Worm (Caenorhabditis elegans) whole organism, early embryonic: ENCODE measurements around the gene cee-1.

Experiments used
- B0310.2 ChIP-seq: sonication (generic microtip); optimal IDR thresholded peaks from 2 replicates; lab custom pipeline; 2016; ENCODE audit warnings: mild to moderate bottlenecking, missing genetic modification characterization, missing compliant biosample characterization
- F13C5.2 ChIP-seq: sonication (generic microtip); optimal IDR thresholded peaks from 2 replicates; lab custom pipeline; 2017; ENCODE audit warnings: mild to moderate bottlenecking, missing genetic modification characterization, inconsistent platforms, missing compliant biosample characterization
- aly-1 ChIP-seq: sonication (generic microtip); optimal IDR thresholded peaks from 2 replicates; lab custom pipeline; 2016; ENCODE audit warnings: missing genetic modification characterization, missing compliant biosample characterization
- ama-1 ChIP-seq: fragments of 150-350 bp; optimal IDR thresholded peaks from 2 replicates; lab custom pipeline; 2014
- ceh-13 ChIP-seq: fragments of 200-800 bp; sonication (Bioruptor generic); optimal IDR thresholded peaks from 2 replicates; lab custom pipeline; 2018; ENCODE audit warnings: mild to moderate bottlenecking, missing genetic modification characterization, missing compliant biosample characterization
- ceh-36 ChIP-seq: sonication (generic microtip); optimal IDR thresholded peaks from 2 replicates; lab custom pipeline; 2016; ENCODE audit warnings: missing genetic modification characterization, inconsistent platforms, missing compliant biosample characterization
- flt-1 ChIP-seq: fragments of 200-800 bp; sonication (Bioruptor generic); IDR thresholded peaks from 2 replicates; pipeline ENCODE4 v1.3.6; 2022; ENCODE audit warnings: missing genetic modification characterization, missing compliant biosample characterization
- hmbx-1 ChIP-seq: sonication (generic microtip); optimal IDR thresholded peaks from 2 replicates; lab custom pipeline; 2016; ENCODE audit warnings: mild to moderate bottlenecking, missing genetic modification characterization, missing compliant biosample characterization
- hnd-1 ChIP-seq: sonication (generic microtip); optimal IDR thresholded peaks from 2 replicates; lab custom pipeline; 2016; ENCODE audit warnings: missing genetic modification characterization, missing compliant biosample characterization
- pes-1 ChIP-seq: fragments of 200-800 bp; sonication (Bioruptor generic); IDR thresholded peaks from 2 replicates; pipeline ENCODE4 v1.3.6; 2022; ENCODE audit warnings: missing genetic modification reagents, missing genetic modification characterization, missing compliant biosample characterization
- scrt-1 ChIP-seq: fragments of 200-800 bp; sonication (Bioruptor generic); IDR thresholded peaks from 2 replicates; pipeline ENCODE4 v1.3.6; 2022; ENCODE audit warnings: missing genetic modification characterization, missing compliant biosample characterization
- tbx-11 ChIP-seq: fragments of 200-800 bp; sonication (Bioruptor generic); IDR thresholded peaks from 2 replicates; pipeline ENCODE4 v1.3.6; 2022; ENCODE audit warnings: missing genetic modification characterization, missing compliant biosample characterization

DNA sequence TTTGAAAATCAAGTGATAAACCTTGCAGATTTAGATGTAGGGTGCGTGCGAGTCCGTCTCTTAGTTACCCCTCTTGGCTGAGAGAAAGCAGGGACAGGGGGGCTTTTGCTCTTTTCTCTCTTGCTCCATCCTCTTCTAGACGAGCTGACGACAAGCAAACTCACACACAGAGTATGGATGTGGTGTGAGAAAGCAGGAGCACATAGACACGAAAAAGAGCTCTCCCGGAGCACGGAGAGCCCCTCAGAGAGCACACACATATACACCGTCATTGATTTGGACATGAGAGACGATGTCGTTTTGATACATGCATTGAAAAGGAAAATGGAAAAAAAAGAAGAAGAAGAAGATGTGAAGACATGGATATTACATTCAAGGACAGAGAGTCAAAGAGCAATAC, 36.8 kb upstream of the cee-1 start:
- TF ChIP-seq ama-1 (no peak), flt-1 (GFP tag; lab: Robert Waterston, UW) (no peak), ceh-36 (tag; lab: Kevin White, UChicago) (no peak), tbx-11 (GFP tag; lab: Robert Waterston, UW) (no peak), B0310.2 (tag; lab: Kevin White, UChicago) (no peak), hnd-1 (tag; lab: Kevin White, UChicago) (no peak), hmbx-1 (tag; lab: Kevin White, UChicago) (no peak), pes-1 (GFP tag; lab: Robert Waterston, UW) (no peak), scrt-1 (no peak), aly-1 (tag; lab: Kevin White, UChicago) (no peak), F13C5.2 (tag; lab: Kevin White, UChicago) (no peak), ceh-13 (GFP tag; lab: Kevin White, UChicago) (no peak)
